Worm (Caenorhabditis elegans) whole organism, L2 larva: Measurements from ENCODE around the gene vab-23.

Source experiments
- C34F6.9 ChIP-seq: fragments of 150-350 bp; optimal IDR thresholded peaks from 2 replicates; lab custom pipeline; 2014; ENCODE audit warnings: missing biosample characterization, missing genetic modification characterization
- F13H6.1 ChIP-seq: sonication (generic microtip); optimal IDR thresholded peaks from 2 replicates; lab custom pipeline; 2016; ENCODE audit warnings: missing genetic modification characterization, missing compliant biosample characterization
- R02D3.7 ChIP-seq: fragments of 150-350 bp; optimal IDR thresholded peaks from 2 replicates; lab custom pipeline; 2014; ENCODE audit warnings: missing biosample characterization, missing genetic modification characterization
- Y55F3AM.14 ChIP-seq: fragments of 200-800 bp; sonication (Bioruptor generic); optimal IDR thresholded peaks from 2 replicates; lab custom pipeline; 2018; ENCODE audit warnings: mild to moderate bottlenecking, missing genetic modification characterization, missing compliant biosample characterization
- ZK546.5 ChIP-seq: sonication (generic microtip); optimal IDR thresholded peaks from 2 replicates; lab custom pipeline; 2017; ENCODE audit warnings: missing biosample characterization, missing genetic modification characterization
- alr-1 ChIP-seq: fragments of 150-350 bp; optimal IDR thresholded peaks from 2 replicates; lab custom pipeline; 2014; ENCODE audit warnings: missing biosample characterization, missing genetic modification characterization
- aly-2 ChIP-seq: fragments of 150-350 bp; optimal IDR thresholded peaks from 2 replicates; lab custom pipeline; 2014; ENCODE audit warnings: missing biosample characterization, missing genetic modification characterization
- ama-1 ChIP-seq: fragments of 150-350 bp; optimal IDR thresholded peaks from 2 replicates; lab custom pipeline; 2018; ENCODE audit warnings: inconsistent platforms
- blmp-1 ChIP-seq: sonication (generic microtip); optimal IDR thresholded peaks from 2 replicates; lab custom pipeline; 2017; ENCODE audit warnings: missing genetic modification characterization, mild to moderate bottlenecking, missing compliant biosample characterization, antibody characterized with exemption, moderate library complexity; ENCODE audit not compliant: insufficient read depth
- ceh-16 ChIP-seq: fragments of 150-350 bp; optimal IDR thresholded peaks from 2 replicates; lab custom pipeline; 2014; ENCODE audit warnings: missing biosample characterization, missing genetic modification characterization
- crh-2 ChIP-seq: sonication (generic microtip); optimal IDR thresholded peaks from 2 replicates; lab custom pipeline; 2017; ENCODE audit warnings: missing biosample characterization, missing genetic modification characterization
- dmd-4 ChIP-seq: sonication (generic microtip); optimal IDR thresholded peaks from 2 replicates; lab custom pipeline; 2017; ENCODE audit warnings: missing biosample characterization, missing genetic modification characterization
- egl-27 ChIP-seq: sonication (generic microtip); optimal IDR thresholded peaks from 3 replicates; lab custom pipeline; 2017; ENCODE audit warnings: missing biosample characterization, missing genetic modification reagents, missing genetic modification characterization
- elt-1 ChIP-seq: fragments of 150-350 bp; optimal IDR thresholded peaks from 2 replicates; lab custom pipeline; 2014; ENCODE audit warnings: missing biosample characterization, missing genetic modification characterization
- fos-1 ChIP-seq: fragments of 150-350 bp; optimal IDR thresholded peaks from 2 replicates; lab custom pipeline; 2014; ENCODE audit warnings: missing biosample characterization, missing genetic modification characterization
- gmeb-1 ChIP-seq: fragments of 150-350 bp; optimal IDR thresholded peaks from 2 replicates; lab custom pipeline; 2014; ENCODE audit warnings: missing biosample characterization, missing genetic modification characterization
- lin-11 ChIP-seq: fragments of 150-350 bp; sonication (generic microtip); optimal IDR thresholded peaks from 2 replicates; lab custom pipeline; 2014; ENCODE audit warnings: missing biosample characterization, missing genetic modification characterization, inconsistent platforms, mixed read lengths
- lin-13 ChIP-seq: fragments of 150-350 bp; optimal IDR thresholded peaks from 2 replicates; lab custom pipeline; 2014; ENCODE audit warnings: missing biosample characterization, missing genetic modification reagents, missing genetic modification characterization
- lin-39 ChIP-seq: fragments of 150-350 bp; optimal IDR thresholded peaks from 2 replicates; lab custom pipeline; 2014; ENCODE audit warnings: missing biosample characterization, missing genetic modification reagents, missing genetic modification characterization
- lsy-2 ChIP-seq, 2 experiments: fragments of 150-350 bp in 1 of 2; sonication (generic microtip) in 1 of 2; optimal IDR thresholded peaks; 2 replicates each; lab custom pipeline; 2014 to 2017; ENCODE audit warnings: missing biosample characterization in 2 of 2, missing genetic modification characterization in 2 of 2
- mab-5 ChIP-seq: fragments of 150-350 bp; optimal IDR thresholded peaks from 2 replicates; lab custom pipeline; 2014; ENCODE audit warnings: missing biosample characterization, missing genetic modification characterization
- mbf-1 ChIP-seq: sonication (generic microtip); optimal IDR thresholded peaks from 2 replicates; lab custom pipeline; 2017; ENCODE audit warnings: missing biosample characterization, missing genetic modification characterization
- mdl-1 ChIP-seq, 2 experiments: fragments of 150-350 bp in 1 of 2; sonication (generic microtip) in 1 of 2; optimal IDR thresholded peaks; 2 replicates each; lab custom pipeline; 2017; ENCODE audit warnings: missing biosample characterization in 2 of 2, missing genetic modification characterization in 2 of 2
- nhr-10 ChIP-seq: sonication (generic microtip); optimal IDR thresholded peaks from 2 replicates; lab custom pipeline; 2017; ENCODE audit warnings: missing biosample characterization, missing genetic modification characterization
- nhr-11 ChIP-seq: fragments of 150-350 bp; optimal IDR thresholded peaks from 2 replicates; lab custom pipeline; 2014; ENCODE audit warnings: missing biosample characterization, missing genetic modification characterization
- nhr-12 ChIP-seq: fragments of 150-350 bp; optimal IDR thresholded peaks from 2 replicates; lab custom pipeline; 2014; ENCODE audit warnings: missing biosample characterization, missing genetic modification characterization
- nhr-129 ChIP-seq: fragments of 150-350 bp; optimal IDR thresholded peaks from 2 replicates; lab custom pipeline; 2014; ENCODE audit warnings: missing biosample characterization, missing genetic modification characterization
- nhr-23 ChIP-seq: fragments of 150-350 bp; optimal IDR thresholded peaks from 2 replicates; lab custom pipeline; 2014; ENCODE audit warnings: missing biosample characterization, missing genetic modification reagents, missing genetic modification characterization
- nhr-237 ChIP-seq: fragments of 150-350 bp; optimal IDR thresholded peaks from 2 replicates; lab custom pipeline; 2014; ENCODE audit warnings: missing biosample characterization, missing genetic modification characterization
- nhr-25 ChIP-seq: fragments of 150-350 bp; sonication (generic microtip); optimal IDR thresholded peaks from 3 replicates; lab custom pipeline; 2014; ENCODE audit warnings: missing biosample characterization, missing genetic modification characterization
- nhr-6 ChIP-seq: fragments of 150-350 bp; optimal IDR thresholded peaks from 2 replicates; lab custom pipeline; 2014; ENCODE audit warnings: missing biosample characterization, missing genetic modification characterization
- nhr-77 ChIP-seq: fragments of 150-350 bp; optimal IDR thresholded peaks from 2 replicates; lab custom pipeline; 2014; ENCODE audit warnings: missing biosample characterization, missing genetic modification characterization
- peb-1 ChIP-seq: fragments of 150-350 bp; optimal IDR thresholded peaks from 2 replicates; lab custom pipeline; 2014; ENCODE audit warnings: missing biosample characterization, missing genetic modification characterization
- sem-4 ChIP-seq: fragments of 150-350 bp; optimal IDR thresholded peaks from 2 replicates; lab custom pipeline; 2014; ENCODE audit warnings: missing biosample characterization, missing genetic modification reagents, missing genetic modification characterization
- skn-1 ChIP-seq: sonication (generic microtip); optimal IDR thresholded peaks from 2 replicates; lab custom pipeline; 2017; ENCODE audit warnings: missing biosample characterization, missing genetic modification characterization
- sma-3 ChIP-seq: sonication (generic microtip); optimal IDR thresholded peaks from 2 replicates; lab custom pipeline; 2016; ENCODE audit warnings: missing genetic modification reagents, missing genetic modification characterization, missing compliant biosample characterization
- sma-9 ChIP-seq, 2 experiments: fragments of 150-350 bp in 1 of 2; sonication (generic microtip) in 1 of 2; optimal IDR thresholded peaks; 2 replicates each; lab custom pipeline; 2014 to 2016; ENCODE audit warnings: missing genetic modification characterization in 2 of 2, mild to moderate bottlenecking in 1 of 2, missing biosample characterization in 1 of 2, missing compliant biosample characterization in 1 of 2, missing genetic modification reagents in 1 of 2, moderate library complexity in 1 of 2
- snpc-4 ChIP-seq: fragments of 150-350 bp; optimal IDR thresholded peaks from 2 replicates; lab custom pipeline; 2014; ENCODE audit warnings: missing biosample characterization, missing genetic modification characterization
- unc-39 ChIP-seq: fragments of 150-350 bp; optimal IDR thresholded peaks from 2 replicates; lab custom pipeline; 2014; ENCODE audit warnings: missing biosample characterization, missing genetic modification characterization
- unc-55 ChIP-seq: fragments of 150-350 bp; sonication (generic microtip); optimal IDR thresholded peaks from 3 replicates; lab custom pipeline; 2014; ENCODE audit warnings: missing biosample characterization, missing genetic modification reagents, missing genetic modification characterization
- unc-62 ChIP-seq: fragments of 150-350 bp; optimal IDR thresholded peaks from 2 replicates; lab custom pipeline; 2014; ENCODE audit warnings: missing biosample characterization, missing genetic modification reagents, missing genetic modification characterization
- zag-1 ChIP-seq: fragments of 150-350 bp; optimal IDR thresholded peaks from 2 replicates; lab custom pipeline; 2014; ENCODE audit warnings: missing biosample characterization, missing genetic modification characterization
- ztf-1 ChIP-seq: fragments of 200-800 bp; sonication (Bioruptor generic); conservative IDR thresholded peaks from 2 replicates; pipeline ENCODE4 v1.3.6; 2022; ENCODE audit warnings: missing genetic modification characterization, missing compliant biosample characterization
- ztf-11 ChIP-seq: sonication (generic microtip); optimal IDR thresholded peaks from 2 replicates; lab custom pipeline; 2017; ENCODE audit warnings: missing biosample characterization, missing genetic modification characterization
- ztf-4 ChIP-seq: fragments of 150-350 bp; optimal IDR thresholded peaks from 2 replicates; lab custom pipeline; 2014; ENCODE audit warnings: missing biosample characterization, missing genetic modification characterization

vab-23 gene

ce11 chrII:11880456-11881353 is 20.3 kb downstream of the vab-23 start:
- TF ChIP-seq nhr-77 (tag; lab: Kevin White, UChicago) (no peak), nhr-25 (tag; lab: Kevin White, UChicago) (peak; percentile 69), nhr-129 (peak; percentile 36), skn-1 (tag; lab: Kevin White, UChicago) (no peak), sem-4 (tag; lab: Kevin White, UChicago) (no peak), ztf-1 (no peak), nhr-10 (no peak), crh-2 (peak; percentile 17), sma-3 (no peak), ama-1 (lab: Kevin White, UChicago) (peak; percentile 64), dmd-4 (no peak), ZK546.5 (tag; lab: Kevin White, UChicago) (no peak), snpc-4 (tag; lab: Kevin White, UChicago) (no peak), blmp-1 (tag; lab: Kevin White, UChicago) (peak; percentile 97), C34F6.9 (tag; lab: Kevin White, UChicago) (no peak), gmeb-1 (tag; lab: Kevin White, UChicago) (no peak), egl-27 (no peak), ceh-16 (peak; percentile 10)

ce11 chrII:11879784-11880183 is 21.2 kb downstream of the vab-23 start:
- TF ChIP-seq Y55F3AM.14 (no peak), nhr-6 (no peak), peb-1 (no peak), alr-1 (tag; lab: Kevin White, UChicago) (no peak)
- TF ChIP-seq, all 48 proteins: peak for 0

ce11 chrII:11874674-11875198 is 26.3 kb downstream of the vab-23 start, which contains the start of the genes npp-3 and top-2:
Gene npp-3 (minus strand): TSS chrII:11874788.
Gene top-2 (plus strand): TSS chrII:11875148.
- TF ChIP-seq unc-62 (GFP tag; lab: Kevin White, UChicago) (no peak), Y55F3AM.14 (peak; percentile 68), R02D3.7 (tag; lab: Kevin White, UChicago) (peak; percentile 72), lin-13 (peak; percentile 95), ztf-4 (no peak), blmp-1 (tag; lab: Kevin White, UChicago) (peak; percentile 16), nhr-12 (tag; lab: Kevin White, UChicago) (no peak), gmeb-1 (tag; lab: Kevin White, UChicago) (peak; percentile 98), snpc-4 (tag; lab: Kevin White, UChicago) (peak; percentile 79), aly-2 (no peak), sma-9 (GFP tag; optimal IDR thresholded peaks at IDR 0.05; lab: Kevin White, UChicago) (peak; percentile 92), sma-9 (tag; optimal IDR thresholded peaks at IDR 0.05; lab: Kevin White, UChicago) (no peak), unc-55 (GFP tag; lab: Kevin White, UChicago) (peak; percentile 97), peb-1 (no peak), nhr-129 (peak; percentile 96), mab-5 (tag; lab: Kevin White, UChicago) (peak; percentile 85), C34F6.9 (tag; lab: Kevin White, UChicago) (peak; percentile 96), nhr-10 (peak; percentile 45), mdl-1 (tag; optimal IDR thresholded peaks at IDR 0.05; lab: Kevin White, UChicago) (peak in 1 of 2 experiments; percentile 62), sem-4 (tag; lab: Kevin White, UChicago) (peak; percentile 69), lin-39 (tag; lab: Kevin White, UChicago) (no peak), zag-1 (peak; percentile 78), ZK546.5 (tag; lab: Kevin White, UChicago) (peak; percentile 79), nhr-237 (peak; percentile 27), nhr-11 (tag; lab: Kevin White, UChicago) (peak; percentile 80), nhr-23 (tag; lab: Kevin White, UChicago) (no peak), lin-11 (tag; lab: Kevin White, UChicago) (peak; percentile 94), alr-1 (tag; lab: Kevin White, UChicago) (no peak), egl-27 (peak; percentile 83), fos-1 (peak; percentile 87), ztf-11 (tag; lab: Kevin White, UChicago) (no peak), unc-39 (tag; lab: Kevin White, UChicago) (no peak), lsy-2 (tag; optimal IDR thresholded peaks at IDR 0.05; lab: Kevin White, UChicago) (peak; percentile 99), nhr-77 (tag; lab: Kevin White, UChicago) (no peak), dmd-4 (no peak), sma-3 (peak; percentile 89), nhr-6 (peak; percentile 79), elt-1 (no peak), ztf-1 (no peak), mbf-1 (tag; lab: Kevin White, UChicago) (no peak), F13H6.1 (tag; lab: Kevin White, UChicago) (peak; percentile 91), ceh-16 (peak; percentile 75), crh-2 (peak; percentile 96)
